Fruit fly (Drosophila melanogaster) whole organism, embryonic: Measurements from ENCODE around the gene Neto.
A peak's percentile ranks its signal among the peaks of the same experiment; 100 is the strongest.

ENCODE experiments used
- Aef1 ChIP-seq: fragments of 200-800 bp; sonication (Bioruptor generic); IDR thresholded peaks from 3 replicates; pipeline ENCODE4 v1.3.6; 2022; ENCODE audit warnings: missing biosample characterization, missing genetic modification characterization
- Antp ChIP-seq: fragments of 200-800 bp; sonication (Bioruptor generic); optimal IDR thresholded peaks from 3 replicates; lab custom pipeline; 2016; ENCODE audit warnings: missing biosample characterization, missing genetic modification characterization
- Bteb2 ChIP-seq: fragments of 200-800 bp; sonication (Bioruptor generic); optimal IDR thresholded peaks from 2 replicates; lab custom pipeline; 2016; ENCODE audit warnings: missing biosample characterization, missing genetic modification characterization
- CG10267 ChIP-seq: fragments of 200-800 bp; sonication (Bioruptor generic); optimal IDR thresholded peaks from 2 replicates; lab custom pipeline; 2018; ENCODE audit warnings: missing biosample characterization, mild to moderate bottlenecking, missing genetic modification characterization, moderate library complexity
- CG10543 ChIP-seq: fragments of 200-800 bp; sonication (Bioruptor generic); optimal IDR thresholded peaks from 3 replicates; lab custom pipeline; 2017; ENCODE audit warnings: missing biosample characterization, mild to moderate bottlenecking, missing genetic modification characterization, moderate library complexity
- CG14965 ChIP-seq: fragments of 200-800 bp; sonication (Bioruptor generic); optimal IDR thresholded peaks from 2 replicates; lab custom pipeline; 2016; ENCODE audit warnings: missing biosample characterization, missing genetic modification characterization, borderline replicate concordance
- CG1602 ChIP-seq: fragments of 200-800 bp; sonication (Bioruptor generic); optimal IDR thresholded peaks from 3 replicates; lab custom pipeline; 2016; ENCODE audit warnings: missing biosample characterization, missing genetic modification characterization
- CG1647 ChIP-seq: fragments of 200-800 bp; sonication (Bioruptor generic); optimal IDR thresholded peaks from 3 replicates; lab custom pipeline; 2016; ENCODE audit warnings: missing biosample characterization, missing genetic modification characterization
- CG16815 ChIP-seq: fragments of 200-800 bp; sonication (Bioruptor generic); optimal IDR thresholded peaks from 3 replicates; lab custom pipeline; 2017; ENCODE audit warnings: missing biosample characterization, mild to moderate bottlenecking, missing genetic modification characterization
- CG17359 ChIP-seq: fragments of 200-800 bp; sonication (Bioruptor generic); optimal IDR thresholded peaks from 3 replicates; lab custom pipeline; 2018; ENCODE audit warnings: missing biosample characterization, mild to moderate bottlenecking, missing genetic modification characterization, moderate library complexity
- CG17385 ChIP-seq: fragments of 200-800 bp; sonication (Bioruptor generic); optimal IDR thresholded peaks from 3 replicates; lab custom pipeline; 2018; ENCODE audit warnings: missing biosample characterization, mild to moderate bottlenecking, missing genetic modification characterization
- CG17802 ChIP-seq: fragments of 200-800 bp; sonication (Bioruptor generic); optimal IDR thresholded peaks from 2 replicates; lab custom pipeline; 2018; ENCODE audit warnings: missing biosample characterization, mild to moderate bottlenecking, missing genetic modification characterization, moderate library complexity
- CG17829 ChIP-seq: fragments of 200-800 bp; optimal IDR thresholded peaks from 2 replicates; lab custom pipeline; 2019; ENCODE audit warnings: missing biosample characterization, mild to moderate bottlenecking, missing genetic modification characterization, moderate library complexity
- CG2116 ChIP-seq: fragments of 200-800 bp; sonication (Bioruptor generic); optimal IDR thresholded peaks from 3 replicates; lab custom pipeline; 2018; ENCODE audit warnings: missing biosample characterization, mild to moderate bottlenecking, missing genetic modification characterization
- CG2120 ChIP-seq: fragments of 200-800 bp; sonication (Bioruptor generic); optimal IDR thresholded peaks from 3 replicates; lab custom pipeline; 2016; ENCODE audit warnings: missing biosample characterization, missing genetic modification characterization
- CG32532 ChIP-seq: fragments of 200-800 bp; sonication (Bioruptor generic); IDR thresholded peaks from 2 replicates; pipeline ENCODE4 v1.3.6; 2022; ENCODE audit warnings: missing biosample characterization, missing genetic modification characterization
- CG4404 ChIP-seq: fragments of 200-800 bp; sonication (Bioruptor generic); IDR thresholded peaks from 2 replicates; pipeline ENCODE4 v1.3.6; 2022; ENCODE audit warnings: missing biosample characterization, missing genetic modification characterization
- CG4730 ChIP-seq: fragments of 200-800 bp; sonication (Bioruptor generic); IDR thresholded peaks from 2 replicates; pipeline ENCODE4 v1.3.6; 2022; ENCODE audit warnings: missing biosample characterization, missing genetic modification characterization
- CG6175 ChIP-seq: fragments of 200-800 bp; sonication (Bioruptor generic); IDR thresholded peaks from 3 replicates; pipeline ENCODE4 v1.3.6; 2022; ENCODE audit warnings: missing biosample characterization, missing genetic modification characterization
- CG6854 ChIP-seq: fragments of 200-800 bp; sonication (Bioruptor generic); optimal IDR thresholded peaks from 3 replicates; lab custom pipeline; 2017; ENCODE audit warnings: missing biosample characterization, mild to moderate bottlenecking, missing genetic modification characterization
- CG7786 ChIP-seq: fragments of 200-800 bp; sonication (Bioruptor generic); optimal IDR thresholded peaks from 2 replicates; lab custom pipeline; 2016; ENCODE audit warnings: missing biosample characterization, missing genetic modification characterization
- CG9437 ChIP-seq: fragments of 200-800 bp; sonication (Bioruptor generic); optimal IDR thresholded peaks from 2 replicates; lab custom pipeline; 2018; ENCODE audit warnings: missing biosample characterization, mild to moderate bottlenecking, missing genetic modification characterization
- CG9817 ChIP-seq: fragments of 200-800 bp; sonication (Bioruptor generic); optimal IDR thresholded peaks from 2 replicates; lab custom pipeline; 2018; ENCODE audit warnings: missing biosample characterization, mild to moderate bottlenecking, missing genetic modification characterization, moderate library complexity
- CTCF ChIP-seq: fragments of 200-800 bp; sonication (Bioruptor generic); optimal IDR thresholded peaks from 2 replicates; lab custom pipeline; 2017; ENCODE audit warnings: missing biosample characterization, mild to moderate bottlenecking, missing genetic modification characterization, moderate library complexity
- Dad ChIP-seq: fragments of 200-800 bp; sonication (Bioruptor generic); optimal IDR thresholded peaks from 3 replicates; lab custom pipeline; 2016; ENCODE audit warnings: missing biosample characterization, missing genetic modification characterization
- Dbx ChIP-seq: fragments of 200-800 bp; sonication (Bioruptor generic); IDR thresholded peaks from 3 replicates; pipeline ENCODE4 v1.3.6; 2022; ENCODE audit warnings: missing biosample characterization, missing genetic modification characterization
- Deaf1 ChIP-seq: fragments of 200-800 bp; optimal IDR thresholded peaks from 3 replicates; lab custom pipeline; 2019; ENCODE audit warnings: missing biosample characterization, mild to moderate bottlenecking, missing genetic modification characterization, moderate library complexity
- HLH54F ChIP-seq: fragments of 200-800 bp; sonication (Bioruptor generic); optimal IDR thresholded peaks from 3 replicates; lab custom pipeline; 2016; ENCODE audit warnings: missing biosample characterization, missing genetic modification characterization
- HLHmδ ChIP-seq: fragments of 200-800 bp; sonication (Bioruptor generic); optimal IDR thresholded peaks from 2 replicates; lab custom pipeline; 2018; ENCODE audit warnings: missing biosample characterization, mild to moderate bottlenecking, missing genetic modification characterization, moderate library complexity
- HmgD ChIP-seq: fragments of 200-800 bp; sonication (Bioruptor generic); optimal IDR thresholded peaks from 3 replicates; lab custom pipeline; 2016; ENCODE audit warnings: missing biosample characterization, missing genetic modification characterization
- NC2α ChIP-seq: fragments of 200-800 bp; sonication (Bioruptor generic); optimal IDR thresholded peaks from 2 replicates; lab custom pipeline; 2016; ENCODE audit warnings: missing biosample characterization, missing genetic modification characterization
- Nf-YC ChIP-seq: fragments of 200-800 bp; optimal IDR thresholded peaks from 3 replicates; lab custom pipeline; 2019; ENCODE audit warnings: missing biosample characterization, mild to moderate bottlenecking, missing genetic modification characterization, moderate library complexity
- Pdp1 ChIP-seq, 2 experiments: fragments of 200-800 bp; sonication (Bioruptor generic); optimal IDR thresholded peaks; 3 replicates each; lab custom pipeline; 2016; ENCODE audit warnings: missing biosample characterization in 2 of 2, missing genetic modification characterization in 2 of 2, mild to moderate bottlenecking in 1 of 2, moderate library complexity in 1 of 2
- Sry-δ ChIP-seq: fragments of 200-800 bp; sonication (Bioruptor generic); optimal IDR thresholded peaks from 2 replicates; lab custom pipeline; 2016; ENCODE audit warnings: missing biosample characterization, missing genetic modification characterization
- cg ChIP-seq: fragments of 200-800 bp; sonication (Bioruptor generic); optimal IDR thresholded peaks from 3 replicates; lab custom pipeline; 2019; ENCODE audit warnings: missing biosample characterization, mild to moderate bottlenecking, missing genetic modification characterization, moderate library complexity
- chn ChIP-seq: fragments of 200-800 bp; sonication (Bioruptor generic); optimal IDR thresholded peaks from 2 replicates; lab custom pipeline; 2016; ENCODE audit warnings: missing biosample characterization, missing genetic modification characterization
- ci ChIP-seq: fragments of 200-800 bp; sonication (Bioruptor generic); IDR thresholded peaks from 3 replicates; pipeline ENCODE4 v1.3.6; 2022; ENCODE audit warnings: missing biosample characterization, missing genetic modification characterization
- croc ChIP-seq: fragments of 200-800 bp; sonication (Bioruptor generic); conservative IDR thresholded peaks from 3 replicates; pipeline ENCODE4 v1.3.6; 2022; ENCODE audit warnings: missing biosample characterization, missing genetic modification characterization
- gcm2 ChIP-seq: fragments of 200-800 bp; sonication (Bioruptor generic); optimal IDR thresholded peaks from 2 replicates; lab custom pipeline; 2016; ENCODE audit warnings: missing biosample characterization, missing genetic modification characterization
- gsb-n ChIP-seq: fragments of 200-800 bp; sonication (Bioruptor generic); optimal IDR thresholded peaks from 3 replicates; lab custom pipeline; 2018; ENCODE audit warnings: missing biosample characterization, mild to moderate bottlenecking, missing genetic modification characterization
- ken ChIP-seq: fragments of 200-800 bp; sonication (Bioruptor generic); IDR thresholded peaks from 3 replicates; pipeline ENCODE4 v1.3.6; 2022; ENCODE audit warnings: missing biosample characterization, missing genetic modification characterization
- knrl ChIP-seq: fragments of 200-800 bp; sonication (Bioruptor generic); IDR thresholded peaks from 3 replicates; pipeline ENCODE4 v1.3.6; 2022; ENCODE audit warnings: missing biosample characterization, missing genetic modification characterization; ENCODE audit not compliant: partially characterized antibody
- pan ChIP-seq, 4 experiments: fragments of >200 bp in 3 of 4; fragments of 200-800 bp in 1 of 4; sonication (Bioruptor generic) in 1 of 4; optimal IDR thresholded peaks in 3 of 4; IDR thresholded peaks in 1 of 4; 2 replicates each; pipeline versions ENCODE4 v1.3.6 to Lab custom; 2017 to 2022; ENCODE audit warnings: missing biosample characterization in 2 of 4, missing genetic modification characterization in 2 of 4, mixed read lengths in 1 of 4
- psq ChIP-seq: fragments of 200-800 bp; sonication (Bioruptor generic); optimal IDR thresholded peaks from 2 replicates; lab custom pipeline; 2017; ENCODE audit warnings: missing biosample characterization, missing genetic modification characterization
- pzg ChIP-seq: fragments of 200-800 bp; sonication (Bioruptor generic); optimal IDR thresholded peaks from 3 replicates; lab custom pipeline; 2018; ENCODE audit warnings: missing biosample characterization, mild to moderate bottlenecking, missing genetic modification characterization, moderate library complexity
- salm ChIP-seq: fragments of 200-800 bp; sonication (Bioruptor generic); optimal IDR thresholded peaks from 2 replicates; lab custom pipeline; 2018; ENCODE audit warnings: missing biosample characterization, mild to moderate bottlenecking, missing genetic modification characterization
- ssp ChIP-seq: fragments of 200-800 bp; sonication (Bioruptor generic); IDR thresholded peaks from 2 replicates; pipeline ENCODE4 v1.3.6; 2022; ENCODE audit warnings: missing biosample characterization, missing genetic modification characterization
- stwl ChIP-seq: fragments of 200-800 bp; sonication (Bioruptor generic); optimal IDR thresholded peaks from 3 replicates; lab custom pipeline; 2018; ENCODE audit warnings: missing biosample characterization, mild to moderate bottlenecking, missing genetic modification characterization, moderate library complexity
- tgo ChIP-seq: fragments of 200-800 bp; sonication (Bioruptor generic); IDR thresholded peaks from 3 replicates; pipeline ENCODE4 v1.3.6; 2022; ENCODE audit warnings: missing biosample characterization, missing genetic modification characterization
- vvl ChIP-seq: fragments of 200-800 bp; sonication (Bioruptor generic); IDR thresholded peaks from 2 replicates; pipeline ENCODE4 v1.3.6; 2022; ENCODE audit warnings: missing biosample characterization, missing genetic modification characterization

Neto gene

DNA sequence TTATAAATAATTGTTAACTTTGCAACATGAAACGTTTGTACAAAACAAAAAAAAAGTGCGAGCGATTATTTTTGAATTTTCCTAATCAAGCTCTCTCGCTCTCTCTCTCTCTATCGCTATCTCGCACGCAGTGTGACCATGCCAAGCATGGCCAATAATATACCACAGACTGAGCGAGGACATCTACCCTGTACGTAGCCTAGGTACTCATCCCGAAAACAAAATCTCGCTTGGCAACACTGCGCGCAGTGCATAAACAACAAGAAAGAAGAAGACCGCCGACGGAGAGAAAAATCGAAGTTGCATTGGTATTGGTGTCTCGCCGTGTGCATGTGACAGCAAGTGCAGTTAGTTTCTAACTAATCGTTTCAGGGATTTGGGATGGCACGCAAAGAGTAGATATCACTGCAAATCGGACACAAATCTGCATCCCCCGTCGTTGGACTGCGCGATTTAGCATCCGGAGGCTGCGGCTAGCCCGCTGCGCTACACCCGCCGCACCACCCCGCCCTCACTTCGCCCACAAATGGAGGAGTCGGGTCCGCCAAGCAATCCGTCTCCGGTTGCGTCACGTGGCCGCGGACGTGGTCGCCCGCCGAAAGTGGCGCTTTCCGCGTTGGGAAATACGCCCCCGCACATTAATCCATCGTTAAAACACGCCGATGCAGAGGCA, 32.6 kb upstream of the Neto start, which contains the start of the genes CG1998 and Set2 (continued):
- TF ChIP-seq CG10543 (GFP tag; lab: Kevin White, UChicago) (peak; percentile 32), CG17802 (tag; lab: Kevin White, UChicago) (no peak), gcm2 (GFP tag; lab: Kevin White, UChicago) (no peak), salm (tag; lab: Kevin White, UChicago) (peak; percentile 8), gsb-n (tag; lab: Kevin White, UChicago) (no peak), pan (optimal IDR thresholded peaks at IDR 0.05; lab: Kevin White, UChicago) (no peak), pan (GFP tag; optimal IDR thresholded peaks at IDR 0.05 in 1 of 2, IDR thresholded peaks at IDR 0.05 in 1 of 2) (peak in 1 of 2 experiments; percentile 34), CG17385 (GFP tag; lab: Kevin White, UChicago) (peak; percentile 98), CG1647 (GFP tag; lab: Kevin White, UChicago) (no peak), CTCF (peak; percentile 45), CG16815 (no peak), CG9817 (tag; lab: Kevin White, UChicago) (peak; percentile 11), CG2120 (GFP tag; lab: Kevin White, UChicago) (peak; percentile 56), chn (GFP tag; lab: Kevin White, UChicago) (peak; percentile 40), CG4730 (GFP tag; lab: Robert Waterston, UW) (no peak), HLHmδ (GFP tag; lab: Kevin White, UChicago) (peak; percentile 26), CG6854 (no peak), CG1602 (GFP tag; lab: Kevin White, UChicago) (no peak), CG6175 (GFP tag; lab: Robert Waterston, UW) (no peak), pzg (GFP tag; lab: Kevin White, UChicago) (peak; percentile 98), Dbx (GFP tag; lab: Robert Waterston, UW) (peak; percentile 38; the same call in 1 of the 3 replicates), CG7786 (GFP tag; lab: Kevin White, UChicago) (peak; percentile 6), Sry-δ (GFP tag; lab: Kevin White, UChicago) (peak; percentile 72), HmgD (GFP tag; lab: Kevin White, UChicago) (peak; percentile 69), Antp (peak; percentile 26), psq (GFP tag; lab: Kevin White, UChicago) (no peak), knrl (GFP tag; lab: Robert Waterston, UW) (peak; percentile 56; the same call in 2 of the 3 replicates), stwl (peak; percentile 92), CG14965 (GFP tag; lab: Kevin White, UChicago) (no peak), Dad (peak; percentile 38), CG10267 (peak; percentile 93), CG9437 (GFP tag; lab: Kevin White, UChicago) (peak; percentile 65), Aef1 (GFP tag; lab: Robert Waterston, UW) (0 out of 3 replicates have a peak, but pooled peaks have one; percentile 10), CG32532 (GFP tag; lab: Robert Waterston, UW) (peak; percentile 45; the same call in 1 of the 2 replicates), Bteb2 (GFP tag; lab: Kevin White, UChicago) (peak; percentile 6), CG2116 (GFP tag; lab: Kevin White, UChicago) (peak; percentile 68), Deaf1 (peak; percentile 45), ken (GFP tag; lab: Robert Waterston, UW) (peak; percentile 57; the same call in 2 of the 3 replicates), Nf-YC (tag; lab: Kevin White, UChicago) (peak; percentile 55), croc (no peak), HLH54F (peak; percentile 11), Pdp1 (GFP tag; optimal IDR thresholded peaks at IDR 0.05; lab: Kevin White, UChicago) (peak in 1 of 2 experiments; percentile 64), vvl (peak; percentile 44), CG17829 (tag; lab: Kevin White, UChicago) (peak; percentile 57), NC2α (GFP tag; lab: Kevin White, UChicago) (peak; percentile 26), CG17359 (tag; lab: Kevin White, UChicago) (no peak), tgo (no peak), cg (GFP tag; lab: Kevin White, UChicago) (peak; percentile 84), ssp (GFP tag; lab: Robert Waterston, UW) (0 out of 2 replicates have a peak, but pooled peaks have one; percentile 22), ci (GFP tag; lab: Robert Waterston, UW) (peak; percentile 72), CG4404 (GFP tag; lab: Robert Waterston, UW) (no peak)
